Fruit fly (Drosophila melanogaster) whole organism, embryonic: ENCODE data around the gene wwk.

ENCODE experiments used
- Blimp-1 ChIP-seq: fragments of 200-800 bp; sonication (Bioruptor generic); optimal IDR thresholded peaks from 3 replicates; lab custom pipeline; 2018; ENCODE audit warnings: missing biosample characterization, missing genetic modification characterization, mild to moderate bottlenecking, moderate library complexity, missing genetic modification reagents
- CG10431 ChIP-seq: fragments of 200-800 bp; sonication (Bioruptor generic); optimal IDR thresholded peaks from 3 replicates; lab custom pipeline; 2018; ENCODE audit warnings: missing biosample characterization, mild to moderate bottlenecking, missing genetic modification characterization
- CG10565 ChIP-seq: fragments of 200-800 bp; sonication (Bioruptor generic); optimal IDR thresholded peaks from 3 replicates; lab custom pipeline; 2016; ENCODE audit warnings: missing biosample characterization, mild to moderate bottlenecking, missing genetic modification characterization
- CG11093 ChIP-seq: fragments of 200-800 bp; sonication (Bioruptor generic); IDR thresholded peaks from 3 replicates; pipeline ENCODE4 v1.3.6; 2022; ENCODE audit warnings: missing biosample characterization, missing genetic modification characterization
- CG12155 ChIP-seq: fragments of 200-800 bp; sonication (Bioruptor generic); optimal IDR thresholded peaks from 3 replicates; lab custom pipeline; 2016; ENCODE audit warnings: missing biosample characterization, missing genetic modification characterization
- CG13287 ChIP-seq: fragments of 200-800 bp; sonication (Bioruptor generic); IDR thresholded peaks from 2 replicates; pipeline ENCODE4 v1.3.6; 2022; ENCODE audit warnings: missing biosample characterization, missing genetic modification characterization; ENCODE audit not compliant: partially characterized antibody
- CG14667 ChIP-seq: fragments of 200-800 bp; sonication (Bioruptor generic); IDR thresholded peaks from 2 replicates; pipeline ENCODE4 v1.3.6; 2022; ENCODE audit warnings: missing biosample characterization, missing genetic modification characterization
- CG14965 ChIP-seq: fragments of 200-800 bp; sonication (Bioruptor generic); optimal IDR thresholded peaks from 2 replicates; lab custom pipeline; 2016; ENCODE audit warnings: missing biosample characterization, missing genetic modification characterization, borderline replicate concordance
- CG15011 ChIP-seq: fragments of 200-800 bp; sonication (Bioruptor generic); optimal IDR thresholded peaks from 3 replicates; lab custom pipeline; 2018; ENCODE audit warnings: missing biosample characterization, mild to moderate bottlenecking, missing genetic modification characterization
- CG15514 ChIP-seq: fragments of 200-800 bp; sonication (Bioruptor generic); optimal IDR thresholded peaks from 3 replicates; lab custom pipeline; 2017; ENCODE audit warnings: missing biosample characterization, missing genetic modification characterization, mild to moderate bottlenecking, moderate library complexity, missing genetic modification reagents
- CG16813 ChIP-seq: fragments of 200-800 bp; sonication (Bioruptor generic); IDR thresholded peaks from 3 replicates; pipeline ENCODE4 v1.3.6; 2022; ENCODE audit warnings: missing biosample characterization, missing genetic modification characterization; ENCODE audit not compliant: partially characterized antibody
- CG17802 ChIP-seq: fragments of 200-800 bp; sonication (Bioruptor generic); optimal IDR thresholded peaks from 2 replicates; lab custom pipeline; 2018; ENCODE audit warnings: missing biosample characterization, mild to moderate bottlenecking, missing genetic modification characterization, moderate library complexity
- CG1792 ChIP-seq: fragments of 200-800 bp; sonication (Bioruptor generic); optimal IDR thresholded peaks from 2 replicates; lab custom pipeline; 2016; ENCODE audit warnings: missing biosample characterization, missing genetic modification characterization
- CG18476 ChIP-seq: fragments of 200-800 bp; sonication (Bioruptor generic); optimal IDR thresholded peaks from 2 replicates; lab custom pipeline; 2016; ENCODE audit warnings: missing biosample characterization, mild to moderate bottlenecking, missing genetic modification characterization
- CG2199 ChIP-seq: fragments of 200-800 bp; sonication (Bioruptor generic); IDR thresholded peaks from 3 replicates; pipeline ENCODE4 v1.3.6; 2022; ENCODE audit warnings: missing biosample characterization, missing genetic modification characterization
- CG32772 ChIP-seq: fragments of 200-800 bp; sonication (Bioruptor generic); IDR thresholded peaks from 2 replicates; pipeline ENCODE4 v1.3.6; 2022; ENCODE audit warnings: missing biosample characterization, missing genetic modification characterization
- CG34224 ChIP-seq: fragments of 200-800 bp; sonication (Bioruptor generic); IDR thresholded peaks from 3 replicates; pipeline ENCODE4 v1.3.6; 2022; ENCODE audit warnings: missing biosample characterization, missing genetic modification characterization; ENCODE audit not compliant: partially characterized antibody
- CG6654 ChIP-seq: fragments of 200-800 bp; sonication (Bioruptor generic); optimal IDR thresholded peaks from 2 replicates; lab custom pipeline; 2017; ENCODE audit warnings: missing biosample characterization, mild to moderate bottlenecking, missing genetic modification characterization
- CG6683 ChIP-seq: fragments of 200-800 bp; sonication (Bioruptor generic); optimal IDR thresholded peaks from 2 replicates; lab custom pipeline; 2017; ENCODE audit warnings: missing biosample characterization, mild to moderate bottlenecking, missing genetic modification characterization, missing genetic modification reagents
- CG8765 ChIP-seq: fragments of 200-800 bp; sonication (Bioruptor generic); IDR thresholded peaks from 2 replicates; pipeline ENCODE4 v1.3.6; 2022; ENCODE audit warnings: missing biosample characterization, missing genetic modification characterization
- CG8944 ChIP-seq: fragments of 200-800 bp; sonication (Bioruptor generic); optimal IDR thresholded peaks from 3 replicates; lab custom pipeline; 2016; ENCODE audit warnings: missing biosample characterization, missing genetic modification characterization
- CTCF ChIP-seq: fragments of 200-800 bp; sonication (Bioruptor generic); optimal IDR thresholded peaks from 2 replicates; lab custom pipeline; 2017; ENCODE audit warnings: missing biosample characterization, mild to moderate bottlenecking, missing genetic modification characterization, moderate library complexity
- Chrac-16 ChIP-seq: fragments of 200-800 bp; sonication (Bioruptor generic); optimal IDR thresholded peaks from 3 replicates; lab custom pipeline; 2016; ENCODE audit warnings: missing biosample characterization, missing genetic modification characterization
- CrebB ChIP-seq: fragments of 200-800 bp; sonication (Bioruptor generic); optimal IDR thresholded peaks from 3 replicates; lab custom pipeline; 2018; ENCODE audit warnings: missing biosample characterization, mild to moderate bottlenecking, missing genetic modification characterization
- D ChIP-seq, 2 experiments: fragments of 200-800 bp in 1 of 2; fragments of >200 bp in 1 of 2; sonication (Bioruptor generic) in 1 of 2; optimal IDR thresholded peaks; 2 replicates in 1 of 2; 3 replicates in 1 of 2; lab custom pipeline; 2017; ENCODE audit warnings: mild to moderate bottlenecking in 1 of 2, missing biosample characterization in 1 of 2, missing genetic modification characterization in 1 of 2, missing genetic modification reagents in 1 of 2
- Deaf1 ChIP-seq: fragments of 200-800 bp; optimal IDR thresholded peaks from 3 replicates; lab custom pipeline; 2019; ENCODE audit warnings: missing biosample characterization, mild to moderate bottlenecking, missing genetic modification characterization, moderate library complexity
- Fer2 ChIP-seq: fragments of 200-800 bp; sonication (Bioruptor generic); optimal IDR thresholded peaks from 2 replicates; lab custom pipeline; 2018; ENCODE audit warnings: missing biosample characterization, mild to moderate bottlenecking, missing genetic modification characterization, moderate library complexity
- Lhr ChIP-seq: fragments of 200-800 bp; sonication (Bioruptor generic); optimal IDR thresholded peaks from 3 replicates; lab custom pipeline; 2017; ENCODE audit warnings: mild to moderate bottlenecking, missing biosample characterization, missing genetic modification reagents, missing genetic modification characterization
- Lpt ChIP-seq: fragments of >200 bp; optimal IDR thresholded peaks from 2 replicates; lab custom pipeline; 2018; ENCODE audit warnings: missing biosample characterization, missing genetic modification characterization
- Trl ChIP-seq, 3 experiments: fragments of >200 bp in 2 of 3; fragments of 200-800 bp in 1 of 3; sonication (Bioruptor generic) in 1 of 3; optimal IDR thresholded peaks; 2 replicates in 1 of 3; 3 replicates in 2 of 3; lab custom pipeline; 2016 to 2017; ENCODE audit warnings: missing biosample characterization in 1 of 3, missing genetic modification characterization in 1 of 3
- br ChIP-seq: fragments of >200 bp; optimal IDR thresholded peaks from 2 replicates; lab custom pipeline; 2017
- croc ChIP-seq: fragments of 200-800 bp; sonication (Bioruptor generic); conservative IDR thresholded peaks from 3 replicates; pipeline ENCODE4 v1.3.6; 2022; ENCODE audit warnings: missing biosample characterization, missing genetic modification characterization
- crp ChIP-seq, 2 experiments: fragments of 200-800 bp; sonication (Bioruptor generic); optimal IDR thresholded peaks; 2 replicates in 1 of 2; 3 replicates in 1 of 2; lab custom pipeline; 2017; ENCODE audit warnings: missing biosample characterization in 2 of 2, missing genetic modification characterization in 2 of 2, mild to moderate bottlenecking in 1 of 2, moderate library complexity in 1 of 2
- dpn ChIP-seq, 2 experiments: fragments of 200-800 bp; sonication (Bioruptor generic); optimal IDR thresholded peaks; 3 replicates each; lab custom pipeline; 2016; ENCODE audit warnings: missing biosample characterization in 2 of 2, missing genetic modification characterization in 2 of 2
- gsb-n ChIP-seq: fragments of 200-800 bp; sonication (Bioruptor generic); optimal IDR thresholded peaks from 3 replicates; lab custom pipeline; 2018; ENCODE audit warnings: missing biosample characterization, mild to moderate bottlenecking, missing genetic modification characterization
- hb ChIP-seq: fragments of 200-800 bp; sonication (Bioruptor generic); IDR thresholded peaks from 3 replicates; pipeline ENCODE4 v1.3.6; 2022; ENCODE audit warnings: missing biosample characterization, missing genetic modification characterization; ENCODE audit not compliant: partially characterized antibody
- ind ChIP-seq: fragments of 200-800 bp; sonication (Bioruptor generic); optimal IDR thresholded peaks from 3 replicates; lab custom pipeline; 2016; ENCODE audit warnings: missing biosample characterization, missing genetic modification characterization
- lilli ChIP-seq: fragments of 200-800 bp; sonication (Bioruptor generic); optimal IDR thresholded peaks from 3 replicates; lab custom pipeline; 2016; ENCODE audit warnings: missing biosample characterization, missing genetic modification characterization
- lov ChIP-seq, 2 experiments: fragments of 200-800 bp in 1 of 2; fragments of >200 bp in 1 of 2; sonication (Bioruptor generic) in 1 of 2; IDR thresholded peaks in 1 of 2; optimal IDR thresholded peaks in 1 of 2; 2 replicates in 1 of 2; 3 replicates in 1 of 2; pipeline versions ENCODE4 v1.3.6 to Lab custom; 2017 to 2022; ENCODE audit warnings: missing biosample characterization in 1 of 2, missing genetic modification characterization in 1 of 2
- nau ChIP-seq: fragments of 200-800 bp; sonication (Bioruptor generic); optimal IDR thresholded peaks from 3 replicates; lab custom pipeline; 2017; ENCODE audit warnings: missing biosample characterization, mild to moderate bottlenecking, missing genetic modification characterization, missing genetic modification reagents
- pita ChIP-seq: fragments of 200-800 bp; sonication (Bioruptor generic); optimal IDR thresholded peaks from 2 replicates; lab custom pipeline; 2017; ENCODE audit warnings: missing biosample characterization, mild to moderate bottlenecking, missing genetic modification characterization
- prd ChIP-seq, 3 experiments: fragments of >200 bp in 2 of 3; fragments of 200-800 bp in 1 of 3; sonication (Bioruptor generic) in 1 of 3; optimal IDR thresholded peaks in 2 of 3; IDR thresholded peaks in 1 of 3; 2 replicates in 2 of 3; 3 replicates in 1 of 3; pipeline versions ENCODE4 v1.3.6 to Lab custom; 2017 to 2022; ENCODE audit warnings: missing biosample characterization in 1 of 3, missing genetic modification characterization in 1 of 3
- ranshi ChIP-seq: fragments of 200-800 bp; sonication (Bioruptor generic); IDR thresholded peaks from 2 replicates; pipeline ENCODE4 v1.3.6; 2022; ENCODE audit warnings: missing biosample characterization, missing genetic modification characterization
- sisA ChIP-seq: fragments of 200-800 bp; sonication (Bioruptor generic); IDR thresholded peaks from 2 replicates; pipeline ENCODE4 v1.3.6; 2022; ENCODE audit warnings: missing biosample characterization, missing genetic modification characterization
- ssp ChIP-seq: fragments of 200-800 bp; sonication (Bioruptor generic); IDR thresholded peaks from 2 replicates; pipeline ENCODE4 v1.3.6; 2022; ENCODE audit warnings: missing biosample characterization, missing genetic modification characterization
- tap ChIP-seq: fragments of 200-800 bp; optimal IDR thresholded peaks from 3 replicates; lab custom pipeline; 2019; ENCODE audit warnings: missing biosample characterization, mild to moderate bottlenecking, missing genetic modification characterization, moderate library complexity
- usp ChIP-seq: fragments of >200 bp; optimal IDR thresholded peaks from 2 replicates; lab custom pipeline; 2017; ENCODE audit warnings: missing biosample characterization, missing genetic modification characterization
- z ChIP-seq: fragments of 200-800 bp; sonication (Bioruptor generic); IDR thresholded peaks from 3 replicates; pipeline ENCODE4 v1.3.6; 2022; ENCODE audit warnings: missing biosample characterization, missing genetic modification characterization
- zen ChIP-seq: fragments of 200-800 bp; sonication (Bioruptor generic); optimal IDR thresholded peaks from 3 replicates; lab custom pipeline; 2018; ENCODE audit warnings: missing biosample characterization, mild to moderate bottlenecking, missing genetic modification characterization, moderate library complexity

The wwk gene

DNA sequence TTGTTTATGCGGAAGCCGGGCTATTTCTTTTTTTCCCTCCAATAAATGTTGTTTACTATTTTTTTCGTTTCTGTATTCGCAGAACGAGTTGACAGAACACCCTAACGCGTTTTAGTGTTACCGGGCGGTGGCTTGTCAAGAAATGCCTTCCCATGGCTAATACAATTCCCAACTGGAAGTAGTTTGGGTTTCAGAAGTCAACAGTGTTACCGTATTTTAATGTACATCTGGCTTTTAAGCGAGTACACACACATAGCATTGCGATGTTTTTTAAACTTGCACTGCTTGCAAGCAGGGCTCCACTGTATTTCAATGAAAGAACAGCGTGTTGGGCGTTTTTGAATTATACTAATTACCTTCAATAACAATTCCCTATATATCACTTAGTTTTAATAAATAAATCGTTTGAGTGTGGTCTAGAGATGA lies 14.0 kb upstream of the wwk start, which contains the start of gene TfIIS (continued):
- no peak for TF ChIP-seq br (lab: Kevin White, UChicago)
- no peak for TF ChIP-seq ind
- TF ChIP-seq Lhr, result peak; percentile 95
- no peak for TF ChIP-seq Lpt
- TF ChIP-seq CG11093 (GFP tag; lab: Robert Waterston, UW), result no peak
- TF ChIP-seq Blimp-1, result no peak
- no peak for TF ChIP-seq usp
- no peak for TF ChIP-seq hb (GFP tag; lab: Robert Waterston, UW)
- TF ChIP-seq Trl (optimal IDR thresholded peaks at IDR 0.05; lab: Kevin White, UChicago), result no peak
- no peak for TF ChIP-seq Trl (GFP tag; optimal IDR thresholded peaks at IDR 0.05; lab: Kevin White, UChicago)
- no peak for TF ChIP-seq CG15011 (GFP tag; lab: Kevin White, UChicago)
- no peak for TF ChIP-seq CG32772 (GFP tag; lab: Robert Waterston, UW)
- TF ChIP-seq CG6683 (GFP tag; lab: Kevin White, UChicago), result no peak
- peak; percentile 82 for TF ChIP-seq zen (tag; lab: Kevin White, UChicago)
- no peak for TF ChIP-seq ranshi (GFP tag; lab: Robert Waterston, UW)
- TF ChIP-seq CG1792 (GFP tag; lab: Kevin White, UChicago), result no peak
- TF ChIP-seq CG2199 (GFP tag; lab: Robert Waterston, UW), result peak; percentile 55; the same call in 1 of the 3 replicates
- no peak for TF ChIP-seq CG8765 (GFP tag; lab: Robert Waterston, UW)
- no peak for TF ChIP-seq CG18476 (GFP tag; lab: Kevin White, UChicago)
- TF ChIP-seq CTCF (GFP tag; lab: Kevin White, UChicago), result peak; percentile 91
- TF ChIP-seq crp (GFP tag; optimal IDR thresholded peaks at IDR 0.05; lab: Kevin White, UChicago), result peak in 1 of 2 experiments; percentile 30
- TF ChIP-seq Fer2, result no peak
- no peak for TF ChIP-seq CG10565 (GFP tag; lab: Kevin White, UChicago)
- TF ChIP-seq lilli, result no peak
- no peak for TF ChIP-seq CG8944 (GFP tag; lab: Kevin White, UChicago)
- TF ChIP-seq z (GFP tag; lab: Robert Waterston, UW), result no peak
- no peak for TF ChIP-seq prd (optimal IDR thresholded peaks at IDR 0.05; lab: Kevin White, UChicago)
- TF ChIP-seq prd (GFP tag; IDR thresholded peaks at IDR 0.05; lab: Robert Waterston, UW), result no peak
- no peak for TF ChIP-seq D (optimal IDR thresholded peaks at IDR 0.05; lab: Kevin White, UChicago)
- no peak for TF ChIP-seq D (GFP tag; optimal IDR thresholded peaks at IDR 0.05; lab: Kevin White, UChicago)
- TF ChIP-seq CG14965 (GFP tag; lab: Kevin White, UChicago), result no peak
- no peak for TF ChIP-seq CG14667
- TF ChIP-seq CG16813 (GFP tag; lab: Robert Waterston, UW), result peak; percentile 51; the same call in 2 of the 3 replicates
- TF ChIP-seq CrebB (tag; lab: Kevin White, UChicago), result no peak
- no peak for TF ChIP-seq nau (GFP tag; lab: Kevin White, UChicago)
- no peak; the same call in 1 of the 2 replicates for TF ChIP-seq sisA (GFP tag; lab: Robert Waterston, UW)
- TF ChIP-seq CG15514 (GFP tag; lab: Kevin White, UChicago), result peak; percentile 61
- TF ChIP-seq Chrac-16 (GFP tag; lab: Kevin White, UChicago), result no peak
- TF ChIP-seq CG12155 (GFP tag; lab: Kevin White, UChicago), result peak; percentile 69
- peak; percentile 86 for TF ChIP-seq pita (GFP tag; lab: Kevin White, UChicago)
- no peak for TF ChIP-seq lov (optimal IDR thresholded peaks at IDR 0.05; lab: Kevin White, UChicago)
- no peak for TF ChIP-seq lov (GFP tag; IDR thresholded peaks at IDR 0.05; lab: Robert Waterston, UW)
- no peak for TF ChIP-seq CG6654 (GFP tag; lab: Kevin White, UChicago)
- peak; percentile 72 for TF ChIP-seq ssp
- peak; percentile 56 for TF ChIP-seq CG17802 (tag; lab: Kevin White, UChicago)
- peak in 1 of 2 experiments; percentile 22 for TF ChIP-seq dpn (GFP tag; optimal IDR thresholded peaks at IDR 0.05; lab: Kevin White, UChicago)
- peak; percentile 50; the same call in 1 of the 2 replicates for TF ChIP-seq CG13287 (GFP tag; lab: Robert Waterston, UW)
- no peak for TF ChIP-seq CG10431 (GFP tag; lab: Kevin White, UChicago)
- no peak for TF ChIP-seq tap (tag; lab: Kevin White, UChicago)
- TF ChIP-seq Deaf1, result no peak
- no peak for TF ChIP-seq CG34224 (GFP tag; lab: Robert Waterston, UW)
- TF ChIP-seq gsb-n (tag; lab: Kevin White, UChicago), result no peak
- no peak for TF ChIP-seq croc (GFP tag; lab: Robert Waterston, UW)
